Fruit fly (Drosophila melanogaster): ENCODE data around the gene CG42594.
A peak's percentile ranks its signal among the peaks of the same experiment; 100 is the strongest.

The CG42594 gene

dm6 chrX:4930100-4931010, 89.7 kb downstream of the CG42594 start (continued):
- peak; percentile 34 for TF ChIP-seq phol (tag; optimal IDR thresholded peaks at IDR 0.05)
- TF ChIP-seq seq (GFP tag; IDR thresholded peaks at IDR 0.05): no peak
- TF ChIP-seq ranshi (GFP tag; IDR thresholded peaks at IDR 0.05): no peak
- TF ChIP-seq CoRest (tag; optimal IDR thresholded peaks at IDR 0.05): no peak
- TF ChIP-seq CG7271 (tag; optimal IDR thresholded peaks at IDR 0.05): no peak
- peak; percentile 29 for TF ChIP-seq CG10654 (GFP tag; optimal IDR thresholded peaks at IDR 0.05)
- TF ChIP-seq HLH54F (GFP tag; optimal IDR thresholded peaks at IDR 0.05): peak; percentile 42
- TF ChIP-seq Hmx (GFP tag; optimal IDR thresholded peaks at IDR 0.05): no peak
- TF ChIP-seq Mad (GFP tag; optimal IDR thresholded peaks at IDR 0.05): peak; percentile 9
- no peak for TF ChIP-seq dan (GFP tag; IDR thresholded peaks at IDR 0.05)
- TF ChIP-seq CG8944 (GFP tag; optimal IDR thresholded peaks at IDR 0.05): peak; percentile 14
- TF ChIP-seq tgo (GFP tag; IDR thresholded peaks at IDR 0.05): no peak
- TF ChIP-seq Hr78 (GFP tag; optimal IDR thresholded peaks at IDR 0.05): no peak
- no peak for TF ChIP-seq nau (GFP tag; optimal IDR thresholded peaks at IDR 0.05)
- no peak for TF ChIP-seq Ravus (GFP tag; IDR thresholded peaks at IDR 0.05)
- TF ChIP-seq CG10209 (GFP tag; optimal IDR thresholded peaks at IDR 0.05): peak; percentile 36
- TF ChIP-seq ab (GFP tag; optimal IDR thresholded peaks at IDR 0.05): no peak
- no peak for TF ChIP-seq br (optimal IDR thresholded peaks at IDR 0.05)
- TF ChIP-seq Six4 (GFP tag; optimal IDR thresholded peaks at IDR 0.05): peak; percentile 51
- TF ChIP-seq CG11456 (GFP tag; IDR thresholded peaks at IDR 0.05): no peak
- no peak for TF ChIP-seq salm (tag; optimal IDR thresholded peaks at IDR 0.05)
- TF ChIP-seq CG4707 (GFP tag; optimal IDR thresholded peaks at IDR 0.05): peak; percentile 36
- no peak for TF ChIP-seq CG42726 (GFP tag; IDR thresholded peaks at IDR 0.05; ENCODE audit: partially characterized antibody)
- TF ChIP-seq CG7987 (GFP tag; optimal IDR thresholded peaks at IDR 0.05): peak; percentile 32
- peak; percentile 19 for TF ChIP-seq CG7839 (tag; optimal IDR thresholded peaks at IDR 0.05)
- no peak for TF ChIP-seq CG8388 (GFP tag; optimal IDR thresholded peaks at IDR 0.05)
- TF ChIP-seq aop (GFP tag; IDR thresholded peaks at IDR 0.05): no peak
- no peak for TF ChIP-seq crc (GFP tag; optimal IDR thresholded peaks at IDR 0.05)
- no peak for TF ChIP-seq CG4730 (GFP tag; IDR thresholded peaks at IDR 0.05)
- no peak for TF ChIP-seq ken (GFP tag; IDR thresholded peaks at IDR 0.05)
- peak; percentile 56 for TF ChIP-seq CG7786 (GFP tag; optimal IDR thresholded peaks at IDR 0.05)
- peak; percentile 4 for TF ChIP-seq CG3065 (GFP tag; optimal IDR thresholded peaks at IDR 0.05)
- TF ChIP-seq Xbp1 (GFP tag; optimal IDR thresholded peaks at IDR 0.05): peak; percentile 56
- no peak for TF ChIP-seq HmgD (GFP tag; optimal IDR thresholded peaks at IDR 0.05)
- TF ChIP-seq tup (GFP tag; optimal IDR thresholded peaks at IDR 0.05): no peak
- no peak for TF ChIP-seq cas (GFP tag; IDR thresholded peaks at IDR 0.05)
- no peak for TF ChIP-seq Gsc (GFP tag; IDR thresholded peaks at IDR 0.05)
- peak; percentile 51 for TF ChIP-seq CHES-1-like (GFP tag; optimal IDR thresholded peaks at IDR 0.05)
- TF ChIP-seq CG34224 (GFP tag; IDR thresholded peaks at IDR 0.05; ENCODE audit: partially characterized antibody): no peak
- peak; percentile 35 for TF ChIP-seq CG4424 (GFP tag; optimal IDR thresholded peaks at IDR 0.05)
- peak in 1 of 2 experiments; percentile 20 for TF ChIP-seq bsh (GFP tag; optimal IDR thresholded peaks at IDR 0.05)
- TF ChIP-seq ERR (GFP tag; optimal IDR thresholded peaks at IDR 0.05): peak; percentile 9
- TF ChIP-seq Camta (GFP tag; optimal IDR thresholded peaks at IDR 0.05): peak; percentile 18
- TF ChIP-seq vfl (GFP tag; optimal IDR thresholded peaks at IDR 0.05): no peak
- peak; percentile 29 for TF ChIP-seq Dek (tag; optimal IDR thresholded peaks at IDR 0.05)
- TF ChIP-seq CG6813 (GFP tag; optimal IDR thresholded peaks at IDR 0.05): no peak
- TF ChIP-seq ash1 (GFP tag; optimal IDR thresholded peaks at IDR 0.05): no peak
- no peak for TF ChIP-seq Dip2 (GFP tag; IDR thresholded peaks at IDR 0.05)
- TF ChIP-seq Adf1 (GFP tag; IDR thresholded peaks at IDR 0.05): no peak
- no peak for TF ChIP-seq CG12236 (GFP tag; optimal IDR thresholded peaks at IDR 0.05)

All from whole organism, embryonic.